Worm (Caenorhabditis elegans) whole organism, L2 larva: Measurements from ENCODE around the gene nmy-1.

ENCODE experiments used
- C34F6.9 ChIP-seq: fragments of 150-350 bp; optimal IDR thresholded peaks from 2 replicates; lab custom pipeline; 2014; ENCODE audit warnings: missing biosample characterization, missing genetic modification characterization
- F13H6.1 ChIP-seq: sonication (generic microtip); optimal IDR thresholded peaks from 2 replicates; lab custom pipeline; 2016; ENCODE audit warnings: missing genetic modification characterization, missing compliant biosample characterization
- R02D3.7 ChIP-seq: fragments of 150-350 bp; optimal IDR thresholded peaks from 2 replicates; lab custom pipeline; 2014; ENCODE audit warnings: missing biosample characterization, missing genetic modification characterization
- Y55F3AM.14 ChIP-seq: fragments of 200-800 bp; sonication (Bioruptor generic); optimal IDR thresholded peaks from 2 replicates; lab custom pipeline; 2018; ENCODE audit warnings: mild to moderate bottlenecking, missing genetic modification characterization, missing compliant biosample characterization
- ZK546.5 ChIP-seq: sonication (generic microtip); optimal IDR thresholded peaks from 2 replicates; lab custom pipeline; 2017; ENCODE audit warnings: missing biosample characterization, missing genetic modification characterization
- alr-1 ChIP-seq: fragments of 150-350 bp; optimal IDR thresholded peaks from 2 replicates; lab custom pipeline; 2014; ENCODE audit warnings: missing biosample characterization, missing genetic modification characterization
- aly-2 ChIP-seq: fragments of 150-350 bp; optimal IDR thresholded peaks from 2 replicates; lab custom pipeline; 2014; ENCODE audit warnings: missing biosample characterization, missing genetic modification characterization
- ama-1 ChIP-seq: fragments of 150-350 bp; optimal IDR thresholded peaks from 2 replicates; lab custom pipeline; 2018; ENCODE audit warnings: inconsistent platforms
- blmp-1 ChIP-seq: sonication (generic microtip); optimal IDR thresholded peaks from 2 replicates; lab custom pipeline; 2017; ENCODE audit warnings: missing genetic modification characterization, mild to moderate bottlenecking, missing compliant biosample characterization, antibody characterized with exemption, moderate library complexity; ENCODE audit not compliant: insufficient read depth
- ceh-16 ChIP-seq: fragments of 150-350 bp; optimal IDR thresholded peaks from 2 replicates; lab custom pipeline; 2014; ENCODE audit warnings: missing biosample characterization, missing genetic modification characterization
- crh-2 ChIP-seq: sonication (generic microtip); optimal IDR thresholded peaks from 2 replicates; lab custom pipeline; 2017; ENCODE audit warnings: missing biosample characterization, missing genetic modification characterization
- dmd-4 ChIP-seq: sonication (generic microtip); optimal IDR thresholded peaks from 2 replicates; lab custom pipeline; 2017; ENCODE audit warnings: missing biosample characterization, missing genetic modification characterization
- egl-27 ChIP-seq: sonication (generic microtip); optimal IDR thresholded peaks from 3 replicates; lab custom pipeline; 2017; ENCODE audit warnings: missing biosample characterization, missing genetic modification reagents, missing genetic modification characterization
- elt-1 ChIP-seq: fragments of 150-350 bp; optimal IDR thresholded peaks from 2 replicates; lab custom pipeline; 2014; ENCODE audit warnings: missing biosample characterization, missing genetic modification characterization
- elt-3 ChIP-seq: sonication (generic microtip); optimal IDR thresholded peaks from 2 replicates; lab custom pipeline; 2017; ENCODE audit warnings: missing biosample characterization, missing genetic modification characterization
- fos-1 ChIP-seq: fragments of 150-350 bp; optimal IDR thresholded peaks from 2 replicates; lab custom pipeline; 2014; ENCODE audit warnings: missing biosample characterization, missing genetic modification characterization
- lin-11 ChIP-seq: fragments of 150-350 bp; sonication (generic microtip); optimal IDR thresholded peaks from 2 replicates; lab custom pipeline; 2014; ENCODE audit warnings: missing biosample characterization, missing genetic modification characterization, inconsistent platforms, mixed read lengths
- lin-13 ChIP-seq: fragments of 150-350 bp; optimal IDR thresholded peaks from 2 replicates; lab custom pipeline; 2014; ENCODE audit warnings: missing biosample characterization, missing genetic modification reagents, missing genetic modification characterization
- lin-39 ChIP-seq: fragments of 150-350 bp; optimal IDR thresholded peaks from 2 replicates; lab custom pipeline; 2014; ENCODE audit warnings: missing biosample characterization, missing genetic modification reagents, missing genetic modification characterization
- lsy-2 ChIP-seq, 2 experiments: fragments of 150-350 bp in 1 of 2; sonication (generic microtip) in 1 of 2; optimal IDR thresholded peaks; 2 replicates each; lab custom pipeline; 2014 to 2017; ENCODE audit warnings: missing biosample characterization in 2 of 2, missing genetic modification characterization in 2 of 2
- mab-5 ChIP-seq: fragments of 150-350 bp; optimal IDR thresholded peaks from 2 replicates; lab custom pipeline; 2014; ENCODE audit warnings: missing biosample characterization, missing genetic modification characterization
- mbf-1 ChIP-seq: sonication (generic microtip); optimal IDR thresholded peaks from 2 replicates; lab custom pipeline; 2017; ENCODE audit warnings: missing biosample characterization, missing genetic modification characterization
- mdl-1 ChIP-seq, 2 experiments: fragments of 150-350 bp in 1 of 2; sonication (generic microtip) in 1 of 2; optimal IDR thresholded peaks; 2 replicates each; lab custom pipeline; 2017; ENCODE audit warnings: missing biosample characterization in 2 of 2, missing genetic modification characterization in 2 of 2
- nhr-10 ChIP-seq: sonication (generic microtip); optimal IDR thresholded peaks from 2 replicates; lab custom pipeline; 2017; ENCODE audit warnings: missing biosample characterization, missing genetic modification characterization
- nhr-11 ChIP-seq: fragments of 150-350 bp; optimal IDR thresholded peaks from 2 replicates; lab custom pipeline; 2014; ENCODE audit warnings: missing biosample characterization, missing genetic modification characterization
- nhr-129 ChIP-seq: fragments of 150-350 bp; optimal IDR thresholded peaks from 2 replicates; lab custom pipeline; 2014; ENCODE audit warnings: missing biosample characterization, missing genetic modification characterization
- nhr-21 ChIP-seq: fragments of 150-350 bp; optimal IDR thresholded peaks from 2 replicates; lab custom pipeline; 2014; ENCODE audit warnings: missing biosample characterization, missing genetic modification characterization
- nhr-23 ChIP-seq: fragments of 150-350 bp; optimal IDR thresholded peaks from 2 replicates; lab custom pipeline; 2014; ENCODE audit warnings: missing biosample characterization, missing genetic modification reagents, missing genetic modification characterization
- nhr-237 ChIP-seq: fragments of 150-350 bp; optimal IDR thresholded peaks from 2 replicates; lab custom pipeline; 2014; ENCODE audit warnings: missing biosample characterization, missing genetic modification characterization
- nhr-25 ChIP-seq: fragments of 150-350 bp; sonication (generic microtip); optimal IDR thresholded peaks from 3 replicates; lab custom pipeline; 2014; ENCODE audit warnings: missing biosample characterization, missing genetic modification characterization
- nhr-6 ChIP-seq: fragments of 150-350 bp; optimal IDR thresholded peaks from 2 replicates; lab custom pipeline; 2014; ENCODE audit warnings: missing biosample characterization, missing genetic modification characterization
- nhr-77 ChIP-seq: fragments of 150-350 bp; optimal IDR thresholded peaks from 2 replicates; lab custom pipeline; 2014; ENCODE audit warnings: missing biosample characterization, missing genetic modification characterization
- peb-1 ChIP-seq: fragments of 150-350 bp; optimal IDR thresholded peaks from 2 replicates; lab custom pipeline; 2014; ENCODE audit warnings: missing biosample characterization, missing genetic modification characterization
- sem-4 ChIP-seq: fragments of 150-350 bp; optimal IDR thresholded peaks from 2 replicates; lab custom pipeline; 2014; ENCODE audit warnings: missing biosample characterization, missing genetic modification reagents, missing genetic modification characterization
- skn-1 ChIP-seq: sonication (generic microtip); optimal IDR thresholded peaks from 2 replicates; lab custom pipeline; 2017; ENCODE audit warnings: missing biosample characterization, missing genetic modification characterization
- sma-3 ChIP-seq: sonication (generic microtip); optimal IDR thresholded peaks from 2 replicates; lab custom pipeline; 2016; ENCODE audit warnings: missing genetic modification reagents, missing genetic modification characterization, missing compliant biosample characterization
- snpc-4 ChIP-seq: fragments of 150-350 bp; optimal IDR thresholded peaks from 2 replicates; lab custom pipeline; 2014; ENCODE audit warnings: missing biosample characterization, missing genetic modification characterization
- unc-39 ChIP-seq: fragments of 150-350 bp; optimal IDR thresholded peaks from 2 replicates; lab custom pipeline; 2014; ENCODE audit warnings: missing biosample characterization, missing genetic modification characterization
- unc-55 ChIP-seq: fragments of 150-350 bp; sonication (generic microtip); optimal IDR thresholded peaks from 3 replicates; lab custom pipeline; 2014; ENCODE audit warnings: missing biosample characterization, missing genetic modification reagents, missing genetic modification characterization
- unc-62 ChIP-seq: fragments of 150-350 bp; optimal IDR thresholded peaks from 2 replicates; lab custom pipeline; 2014; ENCODE audit warnings: missing biosample characterization, missing genetic modification reagents, missing genetic modification characterization
- zag-1 ChIP-seq: fragments of 150-350 bp; optimal IDR thresholded peaks from 2 replicates; lab custom pipeline; 2014; ENCODE audit warnings: missing biosample characterization, missing genetic modification characterization
- ztf-1 ChIP-seq: fragments of 200-800 bp; sonication (Bioruptor generic); conservative IDR thresholded peaks from 2 replicates; pipeline ENCODE4 v1.3.6; 2022; ENCODE audit warnings: missing genetic modification characterization, missing compliant biosample characterization

The nmy-1 gene

DNA sequence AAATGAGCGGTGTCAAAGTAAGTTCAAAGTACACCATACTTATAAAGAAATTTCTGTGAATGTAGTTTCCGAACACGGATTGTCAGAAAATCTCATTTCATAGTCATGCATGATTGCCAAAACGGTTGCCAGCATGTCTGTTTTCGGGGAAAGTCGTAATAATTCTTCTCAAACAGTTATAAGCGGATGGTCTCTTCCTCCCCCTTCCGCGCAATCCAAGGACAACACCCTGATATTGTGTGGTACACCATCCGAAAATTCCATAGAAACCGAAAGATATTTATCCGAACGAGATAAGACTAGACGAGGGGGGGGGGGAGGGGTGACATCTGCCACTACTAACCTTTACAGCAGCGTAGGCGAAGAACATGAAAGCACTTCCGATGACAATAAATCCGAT lies 34.7 kb upstream of the nmy-1 start:
- no peak for TF ChIP-seq peb-1 (tag; lab: Kevin White, UChicago)
- TF ChIP-seq alr-1: no peak
- TF ChIP-seq nhr-21 (tag; lab: Kevin White, UChicago): no peak
- TF ChIP-seq snpc-4 (tag; lab: Kevin White, UChicago): no peak
- no peak for TF ChIP-seq ceh-16 (tag; lab: Kevin White, UChicago)
- TF ChIP-seq C34F6.9 (tag; lab: Kevin White, UChicago): no peak
- TF ChIP-seq R02D3.7 (tag; lab: Kevin White, UChicago): no peak
- no peak for TF ChIP-seq mbf-1 (tag; lab: Kevin White, UChicago)
- no peak for TF ChIP-seq ama-1
- TF ChIP-seq Y55F3AM.14: no peak
- no peak for TF ChIP-seq nhr-77 (tag; lab: Kevin White, UChicago)
- no peak for TF ChIP-seq nhr-237 (tag; lab: Kevin White, UChicago)
- TF ChIP-seq dmd-4 (tag; lab: Kevin White, UChicago): no peak
- no peak for TF ChIP-seq skn-1
- no peak for TF ChIP-seq nhr-23 (tag; lab: Kevin White, UChicago)
- no peak for TF ChIP-seq zag-1
- TF ChIP-seq F13H6.1 (tag; lab: Kevin White, UChicago): no peak
- no peak for TF ChIP-seq aly-2 (tag; lab: Kevin White, UChicago)

ce11 chrX:2877433-2877832 lies 31.9 kb upstream of the nmy-1 start:
- TF ChIP-seq ceh-16 (tag; lab: Kevin White, UChicago): no peak
- TF ChIP-seq nhr-25 (tag; lab: Kevin White, UChicago): peak; percentile 3

DNA sequence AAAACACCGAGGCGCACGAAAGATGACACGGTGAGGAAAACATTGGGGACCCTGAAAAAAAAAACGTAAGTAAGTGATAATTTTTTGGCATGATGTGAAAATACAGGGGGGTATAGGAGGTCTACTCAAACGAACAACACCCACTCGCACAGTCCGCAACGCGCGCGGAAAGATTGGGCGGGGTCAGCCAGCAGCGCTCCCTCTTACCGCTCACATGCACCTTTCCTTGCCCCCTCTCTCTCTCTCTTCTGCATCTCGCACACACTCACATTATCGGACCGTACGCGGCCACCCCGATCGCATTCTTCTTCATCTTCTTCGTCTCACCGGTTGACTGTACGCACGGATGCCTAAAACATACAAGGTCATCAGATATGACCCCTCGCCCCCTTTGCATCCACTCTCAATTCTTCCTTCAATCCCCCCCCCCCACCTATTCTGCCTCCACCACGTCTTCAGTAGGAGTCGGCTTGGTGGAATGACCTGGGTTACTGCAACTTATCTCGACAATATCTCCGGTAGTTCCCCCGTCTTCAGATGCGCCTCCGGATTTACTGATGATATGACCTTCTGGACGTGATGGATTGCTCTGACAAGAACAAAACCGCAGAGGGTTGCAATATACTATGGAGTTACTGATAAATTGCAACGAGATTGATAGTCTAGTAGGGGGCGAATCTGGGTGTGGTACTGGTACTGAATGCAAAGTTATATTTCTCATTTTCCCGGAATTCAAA lies 29.6 kb upstream of the nmy-1 start, which contains the start of gene F53B3.5:
Gene F53B3.5, minus strand, starts transcription at position 51 of the 737 bp plus-strand sequence.
- TF ChIP-seq elt-3 (tag; lab: Kevin White, UChicago) (no peak), elt-1 (tag; lab: Kevin White, UChicago) (peak; percentile 65), nhr-10 (tag; lab: Kevin White, UChicago) (no peak), blmp-1 (tag; lab: Kevin White, UChicago) (no peak), snpc-4 (tag; lab: Kevin White, UChicago) (no peak), nhr-11 (no peak), nhr-21 (tag; lab: Kevin White, UChicago) (no peak), ZK546.5 (tag; lab: Kevin White, UChicago) (no peak), peb-1 (tag; lab: Kevin White, UChicago) (no peak), ceh-16 (tag; lab: Kevin White, UChicago) (peak; percentile 81), lin-39 (tag; lab: Kevin White, UChicago) (no peak), Y55F3AM.14 (no peak), egl-27 (tag; lab: Kevin White, UChicago) (no peak), aly-2 (tag; lab: Kevin White, UChicago) (no peak), unc-55 (GFP tag; lab: Kevin White, UChicago) (no peak), fos-1 (tag; lab: Kevin White, UChicago) (peak; percentile 14), nhr-25 (tag; lab: Kevin White, UChicago) (peak; percentile 36)

- TF ChIP-seq blmp-1 (tag; lab: Kevin White, UChicago) (no peak), aly-2 (tag; lab: Kevin White, UChicago) (no peak), unc-62 (GFP tag; lab: Kevin White, UChicago) (no peak), nhr-25 (tag; lab: Kevin White, UChicago) (no peak), unc-39 (no peak), skn-1 (no peak), lin-13 (GFP tag; lab: Kevin White, UChicago) (no peak), lsy-2 (tag; optimal IDR thresholded peaks at IDR 0.05; lab: Kevin White, UChicago) (no peak), zag-1 (peak; percentile 19), mbf-1 (tag; lab: Kevin White, UChicago) (no peak), ceh-16 (tag; lab: Kevin White, UChicago) (no peak), lin-11 (tag; lab: Kevin White, UChicago) (no peak), nhr-10 (tag; lab: Kevin White, UChicago) (no peak), ztf-1 (GFP tag; lab: Robert Waterston, UW) (no peak), sem-4 (no peak), F13H6.1 (tag; lab: Kevin White, UChicago) (peak; percentile 27), nhr-6 (tag; lab: Kevin White, UChicago) (no peak), ZK546.5 (tag; lab: Kevin White, UChicago) (no peak), C34F6.9 (tag; lab: Kevin White, UChicago) (peak; percentile 18), elt-1 (tag; lab: Kevin White, UChicago) (no peak), nhr-23 (tag; lab: Kevin White, UChicago) (no peak), snpc-4 (tag; lab: Kevin White, UChicago) (no peak), nhr-11 (no peak), fos-1 (tag; lab: Kevin White, UChicago) (peak; percentile 4), ama-1 (no peak), crh-2 (tag; lab: Kevin White, UChicago) (no peak), lin-39 (tag; lab: Kevin White, UChicago) (no peak), elt-3 (tag; lab: Kevin White, UChicago) (no peak), nhr-129 (peak; percentile 23), dmd-4 (tag; lab: Kevin White, UChicago) (no peak), mab-5 (tag; lab: Kevin White, UChicago) (peak; percentile 56), mdl-1 (tag; optimal IDR thresholded peaks at IDR 0.05; lab: Kevin White, UChicago) (no peak), sma-3 (GFP tag; lab: Kevin White, UChicago) (no peak), nhr-237 (tag; lab: Kevin White, UChicago) (no peak)
Observed at ce11 chrX:2885318-2885908, 23.9 kb upstream of the nmy-1 start, which contains the start of gene vang-1. TSS of gene vang-1 (plus strand) at chrX:2885858.
